Fruit fly (Drosophila melanogaster) whole organism, embryonic: ENCODE data around the gene CG4951.

Experiments
- Abd-B ChIP-seq: fragments of 200-800 bp; sonication (Bioruptor generic); optimal IDR thresholded peaks from 2 replicates; lab custom pipeline; 2018; ENCODE audit warnings: missing biosample characterization, mild to moderate bottlenecking, missing genetic modification characterization, moderate library complexity
- Blimp-1 ChIP-seq: fragments of 200-800 bp; sonication (Bioruptor generic); optimal IDR thresholded peaks from 3 replicates; lab custom pipeline; 2018; ENCODE audit warnings: missing biosample characterization, missing genetic modification characterization, mild to moderate bottlenecking, moderate library complexity, missing genetic modification reagents
- C15 ChIP-seq: fragments of 200-800 bp; sonication (Bioruptor generic); IDR thresholded peaks from 3 replicates; pipeline ENCODE4 v1.3.6; 2022; ENCODE audit warnings: missing biosample characterization, missing genetic modification characterization
- CG1024 ChIP-seq: fragments of 200-800 bp; sonication (Bioruptor generic); IDR thresholded peaks from 2 replicates; pipeline ENCODE4 v1.3.6; 2022; ENCODE audit warnings: missing biosample characterization, missing genetic modification characterization
- CG10565 ChIP-seq: fragments of 200-800 bp; sonication (Bioruptor generic); optimal IDR thresholded peaks from 3 replicates; lab custom pipeline; 2016; ENCODE audit warnings: missing biosample characterization, mild to moderate bottlenecking, missing genetic modification characterization
- CG11398 ChIP-seq: fragments of 200-800 bp; sonication (Bioruptor generic); optimal IDR thresholded peaks from 2 replicates; lab custom pipeline; 2016; ENCODE audit warnings: missing biosample characterization, missing genetic modification characterization
- CG12236 ChIP-seq: fragments of 200-800 bp; sonication (Bioruptor generic); optimal IDR thresholded peaks from 2 replicates; lab custom pipeline; 2016; ENCODE audit warnings: missing biosample characterization, missing genetic modification characterization
- CG12769 ChIP-seq: fragments of 200-800 bp; sonication (Bioruptor generic); optimal IDR thresholded peaks from 2 replicates; lab custom pipeline; 2019; ENCODE audit warnings: missing biosample characterization, mild to moderate bottlenecking, missing genetic modification characterization, moderate library complexity
- CG14014 ChIP-seq: fragments of 200-800 bp; sonication (Bioruptor generic); IDR thresholded peaks from 2 replicates; pipeline ENCODE4 v1.3.6; 2022; ENCODE audit warnings: missing biosample characterization, missing genetic modification characterization
- CG14860 ChIP-seq: fragments of 200-800 bp; sonication (Bioruptor generic); IDR thresholded peaks from 3 replicates; pipeline ENCODE4 v1.3.6; 2022; ENCODE audit warnings: missing biosample characterization, missing genetic modification characterization; ENCODE audit not compliant: partially characterized antibody
- CG14965 ChIP-seq: fragments of 200-800 bp; sonication (Bioruptor generic); optimal IDR thresholded peaks from 2 replicates; lab custom pipeline; 2016; ENCODE audit warnings: missing biosample characterization, missing genetic modification characterization, borderline replicate concordance
- CG15073 ChIP-seq: fragments of 200-800 bp; sonication (Bioruptor generic); optimal IDR thresholded peaks from 2 replicates; lab custom pipeline; 2016; ENCODE audit warnings: missing biosample characterization, missing genetic modification characterization
- CG15514 ChIP-seq: fragments of 200-800 bp; sonication (Bioruptor generic); optimal IDR thresholded peaks from 3 replicates; lab custom pipeline; 2017; ENCODE audit warnings: missing biosample characterization, missing genetic modification characterization, mild to moderate bottlenecking, moderate library complexity, missing genetic modification reagents
- CG1647 ChIP-seq: fragments of 200-800 bp; sonication (Bioruptor generic); optimal IDR thresholded peaks from 3 replicates; lab custom pipeline; 2016; ENCODE audit warnings: missing biosample characterization, missing genetic modification characterization
- CG16813 ChIP-seq: fragments of 200-800 bp; sonication (Bioruptor generic); IDR thresholded peaks from 3 replicates; pipeline ENCODE4 v1.3.6; 2022; ENCODE audit warnings: missing biosample characterization, missing genetic modification characterization; ENCODE audit not compliant: partially characterized antibody
- CG17361 ChIP-seq: fragments of 200-800 bp; sonication (Bioruptor generic); IDR thresholded peaks from 3 replicates; pipeline ENCODE4 v1.3.6; 2022; ENCODE audit warnings: missing biosample characterization, missing genetic modification characterization
- CG18599 ChIP-seq: fragments of 200-800 bp; sonication (Bioruptor generic); optimal IDR thresholded peaks from 3 replicates; lab custom pipeline; 2017; ENCODE audit warnings: missing biosample characterization, missing genetic modification characterization, mild to moderate bottlenecking, moderate library complexity, missing genetic modification reagents
- CG30431 ChIP-seq: fragments of 200-800 bp; sonication (Bioruptor generic); optimal IDR thresholded peaks from 2 replicates; lab custom pipeline; 2017; ENCODE audit warnings: missing biosample characterization, missing genetic modification characterization
- CG32767 ChIP-seq: fragments of 200-800 bp; sonication (Bioruptor generic); IDR thresholded peaks from 2 replicates; pipeline ENCODE4 v1.3.6; 2022; ENCODE audit warnings: missing biosample characterization, missing genetic modification characterization
- CG34422 ChIP-seq: fragments of 200-800 bp; sonication (Bioruptor generic); IDR thresholded peaks from 3 replicates; pipeline ENCODE4 v1.3.6; 2022; ENCODE audit warnings: missing biosample characterization, missing genetic modification characterization
- CG43689 ChIP-seq: fragments of 200-800 bp; sonication (Bioruptor generic); IDR thresholded peaks from 2 replicates; pipeline ENCODE4 v1.3.6; 2022; ENCODE audit warnings: missing biosample characterization, missing genetic modification characterization
- CG6254 ChIP-seq: fragments of 200-800 bp; sonication (Bioruptor generic); optimal IDR thresholded peaks from 3 replicates; lab custom pipeline; 2017; ENCODE audit warnings: mild to moderate bottlenecking, missing biosample characterization, missing genetic modification reagents, missing genetic modification characterization
- CG8924 ChIP-seq: fragments of 200-800 bp; optimal IDR thresholded peaks from 3 replicates; lab custom pipeline; 2019; ENCODE audit warnings: missing biosample characterization, mild to moderate bottlenecking, missing genetic modification characterization, moderate library complexity
- CG9797 ChIP-seq: fragments of 200-800 bp; sonication (Bioruptor generic); optimal IDR thresholded peaks from 3 replicates; lab custom pipeline; 2018; ENCODE audit warnings: missing biosample characterization, mild to moderate bottlenecking, missing genetic modification characterization
- CHES-1-like ChIP-seq: fragments of 200-800 bp; sonication (Bioruptor generic); optimal IDR thresholded peaks from 2 replicates; lab custom pipeline; 2016; ENCODE audit warnings: missing biosample characterization, missing genetic modification characterization
- Camta ChIP-seq: fragments of 200-800 bp; sonication (Bioruptor generic); optimal IDR thresholded peaks from 2 replicates; lab custom pipeline; 2016; ENCODE audit warnings: missing biosample characterization, missing genetic modification characterization
- D19B ChIP-seq: fragments of 200-800 bp; sonication (Bioruptor generic); optimal IDR thresholded peaks from 2 replicates; lab custom pipeline; 2017; ENCODE audit warnings: missing biosample characterization, mild to moderate bottlenecking, missing genetic modification characterization
- Ets97D ChIP-seq: fragments of 200-800 bp; sonication (Bioruptor generic); optimal IDR thresholded peaks from 3 replicates; lab custom pipeline; 2016; ENCODE audit warnings: missing biosample characterization, missing genetic modification characterization
- HLH3B ChIP-seq: fragments of 200-800 bp; sonication (Bioruptor generic); IDR thresholded peaks from 2 replicates; pipeline ENCODE4 v1.3.6; 2022; ENCODE audit warnings: missing biosample characterization, missing genetic modification characterization
- NC2β ChIP-seq: fragments of 200-800 bp; sonication (Bioruptor generic); optimal IDR thresholded peaks from 2 replicates; lab custom pipeline; 2016; ENCODE audit warnings: missing biosample characterization, missing genetic modification characterization
- Scr ChIP-seq: fragments of 200-800 bp; sonication (Bioruptor generic); IDR thresholded peaks from 2 replicates; pipeline ENCODE4 v1.3.6; 2022; ENCODE audit warnings: missing biosample characterization, missing genetic modification characterization; ENCODE audit not compliant: partially characterized antibody
- TFAM ChIP-seq: fragments of 200-800 bp; sonication (Bioruptor generic); optimal IDR thresholded peaks from 2 replicates; lab custom pipeline; 2017; ENCODE audit warnings: missing biosample characterization, missing genetic modification characterization, inconsistent platforms
- Xbp1 ChIP-seq: fragments of 200-800 bp; sonication (Bioruptor generic); optimal IDR thresholded peaks from 3 replicates; lab custom pipeline; 2016; ENCODE audit warnings: missing biosample characterization, mild to moderate bottlenecking, missing genetic modification characterization
- YL-1 ChIP-seq: fragments of 200-800 bp; sonication (Bioruptor generic); optimal IDR thresholded peaks from 3 replicates; lab custom pipeline; 2017; ENCODE audit warnings: missing biosample characterization, mild to moderate bottlenecking, missing genetic modification characterization
- cad ChIP-seq: fragments of >200 bp; optimal IDR thresholded peaks from 2 replicates; lab custom pipeline; 2017; ENCODE audit warnings: missing biosample characterization, missing genetic modification characterization
- cato ChIP-seq: fragments of 200-800 bp; sonication (Bioruptor generic); optimal IDR thresholded peaks from 2 replicates; lab custom pipeline; 2016; ENCODE audit warnings: missing biosample characterization, missing genetic modification characterization, borderline replicate concordance
- cwo ChIP-seq: fragments of 200-800 bp; sonication (Bioruptor generic); optimal IDR thresholded peaks from 3 replicates; lab custom pipeline; 2017; ENCODE audit warnings: missing biosample characterization, missing genetic modification characterization, mild to moderate bottlenecking, moderate library complexity, missing genetic modification reagents
- disco-r ChIP-seq: fragments of 200-800 bp; sonication (Bioruptor generic); optimal IDR thresholded peaks from 2 replicates; lab custom pipeline; 2016; ENCODE audit warnings: missing biosample characterization, missing genetic modification characterization
- dmrt11E ChIP-seq: fragments of 200-800 bp; sonication (Bioruptor generic); optimal IDR thresholded peaks from 3 replicates; lab custom pipeline; 2018; ENCODE audit warnings: missing biosample characterization, mild to moderate bottlenecking, missing genetic modification characterization, moderate library complexity
- dmrt99B ChIP-seq: fragments of 200-800 bp; sonication (Bioruptor generic); optimal IDR thresholded peaks from 2 replicates; lab custom pipeline; 2018; ENCODE audit warnings: missing biosample characterization, mild to moderate bottlenecking, missing genetic modification characterization, moderate library complexity
- emc ChIP-seq: fragments of 200-800 bp; sonication (Bioruptor generic); optimal IDR thresholded peaks from 2 replicates; lab custom pipeline; 2016; ENCODE audit warnings: missing biosample characterization, missing genetic modification characterization
- ems ChIP-seq: fragments of 200-800 bp; sonication (Bioruptor generic); optimal IDR thresholded peaks from 3 replicates; lab custom pipeline; 2016; ENCODE audit warnings: missing biosample characterization, missing genetic modification characterization
- esg ChIP-seq: fragments of 200-800 bp; sonication (Bioruptor generic); conservative IDR thresholded peaks from 2 replicates; pipeline ENCODE4 v1.3.6; 2022; ENCODE audit warnings: missing biosample characterization, missing genetic modification characterization
- fru ChIP-seq: fragments of >200 bp; optimal IDR thresholded peaks from 2 replicates; lab custom pipeline; 2017
- gsb ChIP-seq: fragments of 200-800 bp; sonication (Bioruptor generic); IDR thresholded peaks from 2 replicates; pipeline ENCODE4 v1.3.6; 2022; ENCODE audit warnings: missing biosample characterization, missing genetic modification characterization
- knrl ChIP-seq: fragments of 200-800 bp; sonication (Bioruptor generic); IDR thresholded peaks from 3 replicates; pipeline ENCODE4 v1.3.6; 2022; ENCODE audit warnings: missing biosample characterization, missing genetic modification characterization; ENCODE audit not compliant: partially characterized antibody
- pum ChIP-seq: fragments of 200-800 bp; sonication (Bioruptor generic); optimal IDR thresholded peaks from 2 replicates; lab custom pipeline; 2016; ENCODE audit warnings: missing biosample characterization, missing genetic modification characterization
- sim ChIP-seq: fragments of 200-800 bp; sonication (Bioruptor generic); IDR thresholded peaks from 2 replicates; pipeline ENCODE4 v1.3.6; 2022; ENCODE audit warnings: missing biosample characterization, missing genetic modification characterization
- sima ChIP-seq: fragments of 200-800 bp; sonication (Bioruptor generic); optimal IDR thresholded peaks from 2 replicates; lab custom pipeline; 2016; ENCODE audit warnings: missing biosample characterization, missing genetic modification characterization
- sna ChIP-seq: fragments of 200-800 bp; sonication (Bioruptor generic); IDR thresholded peaks from 2 replicates; pipeline ENCODE4 v1.3.6; 2022; ENCODE audit warnings: missing biosample characterization, missing genetic modification characterization; ENCODE audit not compliant: partially characterized antibody
- toy ChIP-seq: fragments of 200-800 bp; sonication (Bioruptor generic); IDR thresholded peaks from 2 replicates; pipeline ENCODE4 v1.3.6; 2022; ENCODE audit warnings: missing biosample characterization, missing genetic modification characterization

CG4951 gene

dm6 chr3R:27946555-27947204 is 7.2 kb downstream of the CG4951 start (continued):
- TF ChIP-seq sima (no peak), dmrt11E (tag; lab: Kevin White, UChicago) (peak; percentile 8), Xbp1 (GFP tag; lab: Kevin White, UChicago) (no peak), NC2β (GFP tag; lab: Kevin White, UChicago) (no peak), CG9797 (GFP tag; lab: Kevin White, UChicago) (no peak), pum (GFP tag; lab: Kevin White, UChicago) (no peak), CG30431 (GFP tag; lab: Kevin White, UChicago) (no peak), emc (GFP tag; lab: Kevin White, UChicago) (no peak), C15 (no peak), Abd-B (GFP tag; lab: Kevin White, UChicago) (no peak), CG15073 (GFP tag; lab: Kevin White, UChicago) (no peak), fru (no peak), Blimp-1 (GFP tag; lab: Kevin White, UChicago) (no peak), CHES-1-like (GFP tag; lab: Kevin White, UChicago) (no peak), cad (no peak), CG10565 (no peak), ems (GFP tag; lab: Kevin White, UChicago) (no peak), esg (GFP tag; lab: Robert Waterston, UW) (no peak), Scr (GFP tag; lab: Robert Waterston, UW) (no peak), knrl (GFP tag; lab: Robert Waterston, UW) (no peak), TFAM (no peak), CG11398 (no peak), CG16813 (GFP tag; lab: Robert Waterston, UW) (no peak), CG8924 (tag; lab: Kevin White, UChicago) (no peak), CG32767 (GFP tag; lab: Robert Waterston, UW) (no peak), CG15514 (GFP tag; lab: Kevin White, UChicago) (no peak), CG1024 (GFP tag; lab: Robert Waterston, UW) (no peak), Ets97D (GFP tag; lab: Kevin White, UChicago) (no peak), CG14014 (GFP tag; lab: Robert Waterston, UW) (no peak; the same call in 1 of the 2 replicates), Camta (GFP tag; lab: Kevin White, UChicago) (no peak), cato (no peak), HLH3B (0 out of 2 replicates have a peak, but pooled peaks have one; percentile 11), CG12769 (tag; lab: Kevin White, UChicago) (no peak), CG12236 (GFP tag; lab: Kevin White, UChicago) (no peak), D19B (GFP tag; lab: Kevin White, UChicago) (no peak), toy (GFP tag; lab: Robert Waterston, UW) (no peak), CG17361 (GFP tag; lab: Robert Waterston, UW) (no peak), CG18599 (GFP tag; lab: Kevin White, UChicago) (peak; percentile 44), CG14965 (GFP tag; lab: Kevin White, UChicago) (no peak), CG34422 (GFP tag; lab: Robert Waterston, UW) (no peak), dmrt99B (no peak), CG14860 (GFP tag; lab: Robert Waterston, UW) (no peak), YL-1 (GFP tag; lab: Kevin White, UChicago) (peak; percentile 24), CG6254 (GFP tag; lab: Kevin White, UChicago) (no peak), disco-r (GFP tag; lab: Kevin White, UChicago) (no peak), gsb (GFP tag; lab: Robert Waterston, UW) (no peak), CG43689 (GFP tag; lab: Robert Waterston, UW) (no peak), cwo (GFP tag; lab: Kevin White, UChicago) (peak; percentile 82), sim (GFP tag; lab: Robert Waterston, UW) (no peak), CG1647 (GFP tag; lab: Kevin White, UChicago) (no peak), sna (GFP tag; lab: Robert Waterston, UW) (no peak)
